Worm (Caenorhabditis elegans) whole organism, late embryonic: ENCODE results near the gene F54D10.7.
A peak's percentile ranks its signal among the peaks of the same experiment; 100 is the strongest.
"Not testable (repeated sequence)": the region's sequence is repeated elsewhere in the genome, so short reads cannot be mapped to it uniquely, and the experiment has no call there.

Source experiments
- F13H6.1 ChIP-seq: sonication (generic microtip); optimal IDR thresholded peaks from 2 replicates; lab custom pipeline; 2016; ENCODE audit warnings: missing genetic modification characterization, missing compliant biosample characterization
- ama-1 ChIP-seq: fragments of 150-350 bp; optimal IDR thresholded peaks from 2 replicates; lab custom pipeline; 2014
- ceh-14 ChIP-seq: sonication (generic microtip); optimal IDR thresholded peaks from 2 replicates; lab custom pipeline; 2016; ENCODE audit warnings: missing genotype, missing genetic modification characterization, missing compliant biosample characterization
- ceh-18 ChIP-seq: sonication (generic microtip); optimal IDR thresholded peaks from 2 replicates; lab custom pipeline; 2016; ENCODE audit warnings: missing genetic modification characterization, missing compliant biosample characterization
- ceh-2 ChIP-seq: sonication (generic microtip); optimal IDR thresholded peaks from 2 replicates; lab custom pipeline; 2016; ENCODE audit warnings: missing genotype, missing genetic modification characterization, missing compliant biosample characterization
- ceh-24 ChIP-seq: sonication (generic microtip); optimal IDR thresholded peaks from 2 replicates; lab custom pipeline; 2016; ENCODE audit warnings: mild to moderate bottlenecking, missing genetic modification characterization, missing compliant biosample characterization
- ceh-30 ChIP-seq: fragments of 150-350 bp; optimal IDR thresholded peaks from 2 replicates; lab custom pipeline; 2014; ENCODE audit warnings: missing biosample characterization, missing genetic modification characterization
- ceh-34 ChIP-seq: sonication (generic microtip); optimal IDR thresholded peaks from 2 replicates; lab custom pipeline; 2016; ENCODE audit warnings: mild to moderate bottlenecking, missing genetic modification characterization, missing compliant biosample characterization
- ceh-9 ChIP-seq: sonication (generic microtip); optimal IDR thresholded peaks from 2 replicates; lab custom pipeline; 2016; ENCODE audit warnings: mild to moderate bottlenecking, missing genetic modification characterization, inconsistent platforms, missing compliant biosample characterization
- che-1 ChIP-seq: sonication (generic microtip); optimal IDR thresholded peaks from 2 replicates; lab custom pipeline; 2016; ENCODE audit warnings: mild to moderate bottlenecking, missing genetic modification characterization, missing compliant biosample characterization
- dmd-4 ChIP-seq: sonication (generic microtip); optimal IDR thresholded peaks from 2 replicates; lab custom pipeline; 2016; ENCODE audit warnings: borderline replicate concordance, missing genetic modification characterization, missing compliant biosample characterization
- dve-1 ChIP-seq: sonication (generic microtip); optimal IDR thresholded peaks from 2 replicates; lab custom pipeline; 2017; ENCODE audit warnings: antibody characterized with exemption, mild to moderate bottlenecking, missing genetic modification characterization, missing compliant biosample characterization
- elt-2 ChIP-seq: sonication (generic microtip); optimal IDR thresholded peaks from 2 replicates; lab custom pipeline; 2016; ENCODE audit warnings: missing genetic modification reagents, missing genetic modification characterization, missing compliant biosample characterization
- eyg-1 ChIP-seq: sonication (generic microtip); optimal IDR thresholded peaks from 2 replicates; lab custom pipeline; 2016; ENCODE audit warnings: missing genotype, missing genetic modification characterization, missing compliant biosample characterization
- fkh-10 ChIP-seq: fragments of 150-350 bp; optimal IDR thresholded peaks from 2 replicates; lab custom pipeline; 2014; ENCODE audit warnings: missing biosample characterization, missing genetic modification reagents, missing genetic modification characterization
- gmeb-2 ChIP-seq: sonication (generic microtip); optimal IDR thresholded peaks from 2 replicates; lab custom pipeline; 2016; ENCODE audit warnings: missing genetic modification characterization, inconsistent platforms, missing compliant biosample characterization
- hlh-13 ChIP-seq: fragments of 200-800 bp; sonication (Bioruptor generic); optimal IDR thresholded peaks from 2 replicates; lab custom pipeline; 2018; ENCODE audit warnings: mild to moderate bottlenecking, missing genetic modification characterization, missing compliant biosample characterization
- hlh-8 ChIP-seq: sonication (generic microtip); optimal IDR thresholded peaks from 2 replicates; lab custom pipeline; 2016; ENCODE audit warnings: missing genotype, missing genetic modification characterization, missing compliant biosample characterization
- lim-6 ChIP-seq: sonication (generic microtip); optimal IDR thresholded peaks from 2 replicates; lab custom pipeline; 2016; ENCODE audit warnings: missing genetic modification characterization, missing compliant biosample characterization
- nfya-1 ChIP-seq: sonication (generic microtip); optimal IDR thresholded peaks from 2 replicates; lab custom pipeline; 2017; ENCODE audit warnings: missing genetic modification characterization, mild to moderate bottlenecking, missing compliant biosample characterization, antibody characterized with exemption, moderate library complexity
- nhr-11 ChIP-seq: fragments of 150-350 bp; optimal IDR thresholded peaks from 2 replicates; lab custom pipeline; 2014; ENCODE audit warnings: missing biosample characterization, missing genetic modification characterization
- odd-2 ChIP-seq: sonication (generic microtip); optimal IDR thresholded peaks from 2 replicates; lab custom pipeline; 2017; ENCODE audit warnings: antibody characterized with exemption, mild to moderate bottlenecking, missing genetic modification characterization, missing compliant biosample characterization
- pha-2 ChIP-seq: sonication (generic microtip); optimal IDR thresholded peaks from 2 replicates; lab custom pipeline; 2017; ENCODE audit warnings: mild to moderate bottlenecking, missing genetic modification characterization, missing compliant biosample characterization
- rnt-1 ChIP-seq: sonication (generic microtip); optimal IDR thresholded peaks from 2 replicates; lab custom pipeline; 2016; ENCODE audit warnings: missing genetic modification characterization, missing compliant biosample characterization
- sdc-2 ChIP-seq: sonication (generic microtip); optimal IDR thresholded peaks from 2 replicates; lab custom pipeline; 2016; ENCODE audit warnings: missing genotype, missing genetic modification characterization, missing compliant biosample characterization
- tbx-2 ChIP-seq: sonication (generic microtip); optimal IDR thresholded peaks from 2 replicates; lab custom pipeline; 2016; ENCODE audit warnings: missing genetic modification characterization, missing compliant biosample characterization
- tbx-7 ChIP-seq: sonication (generic microtip); optimal IDR thresholded peaks from 2 replicates; lab custom pipeline; 2016; ENCODE audit warnings: missing genotype, missing genetic modification characterization, missing compliant biosample characterization
- ttx-3 ChIP-seq: sonication (generic microtip); optimal IDR thresholded peaks from 2 replicates; lab custom pipeline; 2016; ENCODE audit warnings: missing genetic modification reagents, missing genetic modification characterization, missing compliant biosample characterization
- unc-42 ChIP-seq: sonication (generic microtip); optimal IDR thresholded peaks from 2 replicates; lab custom pipeline; 2016; ENCODE audit warnings: missing genotype, missing genetic modification characterization, missing compliant biosample characterization
- unc-55 ChIP-seq: sonication (generic microtip); optimal IDR thresholded peaks from 2 replicates; lab custom pipeline; 2017; ENCODE audit warnings: missing biosample characterization, missing genetic modification reagents, missing genetic modification characterization
- ztf-16 ChIP-seq: sonication (generic microtip); optimal IDR thresholded peaks from 2 replicates; lab custom pipeline; 2017; ENCODE audit warnings: missing genetic modification characterization, missing compliant biosample characterization

The F54D10.7 gene

ce11 chrII:3823855-3824254 lies 2.8 kb upstream of the F54D10.7 start, which contains the start of gene skr-15 (continued):
- TF ChIP-seq ama-1 (lab: Kevin White, UChicago), result no peak

- TF ChIP-seq ceh-9, eyg-1, tbx-7 (tag; lab: Kevin White, UChicago): not testable (repeated sequence)
These were observed 4.7 kb downstream of the F54D10.7 start, which contains the start of gene fbxa-24 for ce11 chrII:3816251-3816849. TSS of gene fbxa-24 (plus strand) at chrII:3816526.

- TF ChIP-seq elt-2 (peak; percentile 33), dmd-4 (tag; lab: Kevin White, UChicago) (no peak)
These were observed 5.5 kb downstream of the F54D10.7 start for ce11 chrII:3815445-3816208.

- TF ChIP-seq odd-2 (tag; lab: Kevin White, UChicago) (no peak), fkh-10 (no peak), ceh-2 (tag; lab: Kevin White, UChicago) (no peak), sdc-2 (tag; lab: Kevin White, UChicago) (no peak), unc-42 (tag; lab: Kevin White, UChicago) (no peak), pha-2 (tag; lab: Kevin White, UChicago) (no peak), hlh-13 (GFP tag; lab: Kevin White, UChicago) (no peak), ceh-24 (no peak), che-1 (tag; lab: Kevin White, UChicago) (no peak), ceh-34 (tag; lab: Kevin White, UChicago) (no peak)
These were observed 9.2 kb downstream of the F54D10.7 start, which contains the start of gene lido-15 for ce11 chrII:3811816-3812332. TSS of gene lido-15 (plus strand) at chrII:3812282.

- peak; percentile 27 for TF ChIP-seq rnt-1 (tag; lab: Kevin White, UChicago)
- TF ChIP-seq nfya-1 (tag; lab: Kevin White, UChicago), result peak; percentile 34
- no peak for TF ChIP-seq hlh-8 (tag; lab: Kevin White, UChicago)
- TF ChIP-seq sdc-2 (tag; lab: Kevin White, UChicago), result no peak
- TF ChIP-seq F13H6.1 (tag; lab: Kevin White, UChicago), result no peak
- no peak for TF ChIP-seq tbx-7 (tag; lab: Kevin White, UChicago)
- TF ChIP-seq unc-42 (tag; lab: Kevin White, UChicago), result peak; percentile 15
- no peak for TF ChIP-seq ztf-16
- no peak for TF ChIP-seq ttx-3 (tag; lab: Kevin White, UChicago)
- peak; percentile 47 for TF ChIP-seq tbx-2 (tag; lab: Kevin White, UChicago)
- no peak for TF ChIP-seq gmeb-2 (tag; lab: Kevin White, UChicago)
- no peak for TF ChIP-seq dve-1
- TF ChIP-seq ceh-14, result peak; percentile 11
- peak; percentile 35 for TF ChIP-seq ceh-18 (tag; lab: Kevin White, UChicago)
- TF ChIP-seq unc-55 (GFP tag; lab: Kevin White, UChicago), result peak; percentile 49
- no peak for TF ChIP-seq odd-2 (tag; lab: Kevin White, UChicago)
These were observed 10.5 kb downstream of the F54D10.7 start for ce11 chrII:3810550-3810949.

ce11 chrII:3808643-3809042 lies 12.5 kb downstream of the F54D10.7 start:
- TF ChIP-seq unc-55 (GFP tag; lab: Kevin White, UChicago) (no peak), unc-42 (tag; lab: Kevin White, UChicago) (no peak), odd-2 (tag; lab: Kevin White, UChicago) (no peak), gmeb-2 (tag; lab: Kevin White, UChicago) (no peak), tbx-2 (tag; lab: Kevin White, UChicago) (no peak), ceh-30 (no peak), nhr-11 (tag; lab: Kevin White, UChicago) (no peak), lim-6 (no peak), dve-1 (no peak)
- TF ChIP-seq, all 69 proteins: peak for 0
